Fruit fly (Drosophila melanogaster): Measurements from ENCODE around the gene scny.

Gene scny

dm6 chr3L:5770817-5771425 is 2.1 kb downstream of the scny start:
- TF ChIP-seq fd96Ca (GFP tag; IDR thresholded peaks at IDR 0.05) = peak; percentile 58; the same call in 1 of the 3 replicates
- TF ChIP-seq CG8159 (tag; optimal IDR thresholded peaks at IDR 0.05) = peak; percentile 85
- no peak for TF ChIP-seq D1 (tag; optimal IDR thresholded peaks at IDR 0.05)
- no peak for TF ChIP-seq EcR (GFP tag; optimal IDR thresholded peaks at IDR 0.05)
- peak; percentile 24 for TF ChIP-seq CG13204 (GFP tag; optimal IDR thresholded peaks at IDR 0.05)
- peak; percentile 84 for TF ChIP-seq CG17806 (tag; optimal IDR thresholded peaks at IDR 0.05)
- peak; percentile 77 for TF ChIP-seq CG34367 (tag; optimal IDR thresholded peaks at IDR 0.05)
- peak; percentile 79 for TF ChIP-seq CG9948 (tag; optimal IDR thresholded peaks at IDR 0.05)
- TF ChIP-seq CG8301 (tag; optimal IDR thresholded peaks at IDR 0.05) = peak; percentile 87
- no peak for TF ChIP-seq CG10348 (GFP tag; IDR thresholded peaks at IDR 0.05)
- peak; percentile 34; the same call in 1 of the 2 replicates for TF ChIP-seq CG12605 (GFP tag; IDR thresholded peaks at IDR 0.05)
- peak; percentile 58 for TF ChIP-seq Ets98B (GFP tag; IDR thresholded peaks at IDR 0.05)
- TF ChIP-seq rn (GFP tag; IDR thresholded peaks at IDR 0.05) = no peak
- TF ChIP-seq CG14655 (GFP tag; optimal IDR thresholded peaks at IDR 0.05) = no peak
- TF ChIP-seq gl (tag; optimal IDR thresholded peaks at IDR 0.05) = peak; percentile 28
- TF ChIP-seq Pif1B (GFP tag; optimal IDR thresholded peaks at IDR 0.05) = no peak
- TF ChIP-seq Snoo (tag; optimal IDR thresholded peaks at IDR 0.05) = peak; percentile 78
- TF ChIP-seq CG32121 (GFP tag; IDR thresholded peaks at IDR 0.05) = peak; percentile 65
- peak; percentile 82 for TF ChIP-seq CG4496 (GFP tag; IDR thresholded peaks at IDR 0.05)
- TF ChIP-seq CG15710 (tag; optimal IDR thresholded peaks at IDR 0.05) = peak; percentile 80
- TF ChIP-seq Pif1A (GFP tag; optimal IDR thresholded peaks at IDR 0.05) = no peak

dm6 chr3L:5774782-5775181 is 6.0 kb downstream of the scny start:
- TF ChIP-seq CG32121 (GFP tag; IDR thresholded peaks at IDR 0.05) (no peak), EcR (GFP tag; optimal IDR thresholded peaks at IDR 0.05) (peak; percentile 22), Snoo (tag; optimal IDR thresholded peaks at IDR 0.05) (no peak), CG4496 (GFP tag; IDR thresholded peaks at IDR 0.05) (0 out of 3 replicates have a peak, but pooled peaks have one; percentile 9)

dm6 chr3L:5777114-5777513 is 8.3 kb downstream of the scny start, which contains the start of gene vito:
Gene vito, minus strand, starts transcription at chr3L:5777333.
- TF ChIP-seq CG34367 (tag; optimal IDR thresholded peaks at IDR 0.05) (no peak), CG17806 (tag; optimal IDR thresholded peaks at IDR 0.05) (no peak), fd96Ca (GFP tag; IDR thresholded peaks at IDR 0.05) (no peak), CG10348 (GFP tag; IDR thresholded peaks at IDR 0.05) (no peak), CG14655 (GFP tag; optimal IDR thresholded peaks at IDR 0.05) (no peak), CG12605 (GFP tag; IDR thresholded peaks at IDR 0.05) (no peak), D1 (tag; optimal IDR thresholded peaks at IDR 0.05) (no peak), EcR (GFP tag; optimal IDR thresholded peaks at IDR 0.05) (no peak), CG32121 (GFP tag; IDR thresholded peaks at IDR 0.05) (no peak), Snoo (tag; optimal IDR thresholded peaks at IDR 0.05) (no peak), CG13204 (GFP tag; optimal IDR thresholded peaks at IDR 0.05) (no peak), CG9948 (tag; optimal IDR thresholded peaks at IDR 0.05) (no peak), Pif1B (GFP tag; optimal IDR thresholded peaks at IDR 0.05) (no peak), rn (GFP tag; IDR thresholded peaks at IDR 0.05) (no peak), gl (tag; optimal IDR thresholded peaks at IDR 0.05) (no peak), CG4496 (GFP tag; IDR thresholded peaks at IDR 0.05) (no peak), Pif1A (GFP tag; optimal IDR thresholded peaks at IDR 0.05) (no peak), CG8159 (tag; optimal IDR thresholded peaks at IDR 0.05) (no peak)

- no peak for TF ChIP-seq EcR (GFP tag; optimal IDR thresholded peaks at IDR 0.05)
- no peak for TF ChIP-seq CG10348 (GFP tag; IDR thresholded peaks at IDR 0.05)
- no peak for TF ChIP-seq CG9948 (tag; optimal IDR thresholded peaks at IDR 0.05)
- no peak for TF ChIP-seq CG15710 (tag; optimal IDR thresholded peaks at IDR 0.05)
- TF ChIP-seq Ets98B (GFP tag; IDR thresholded peaks at IDR 0.05) = no peak
- TF ChIP-seq rn (GFP tag; IDR thresholded peaks at IDR 0.05) = no peak
- no peak for TF ChIP-seq Pif1A (GFP tag; optimal IDR thresholded peaks at IDR 0.05)
- TF ChIP-seq CG34367 (tag; optimal IDR thresholded peaks at IDR 0.05) = no peak
- no peak for TF ChIP-seq Snoo (tag; optimal IDR thresholded peaks at IDR 0.05)
- TF ChIP-seq CG17806 (tag; optimal IDR thresholded peaks at IDR 0.05) = no peak
- no peak for TF ChIP-seq gl (tag; optimal IDR thresholded peaks at IDR 0.05)
- TF ChIP-seq CG12605 (GFP tag; IDR thresholded peaks at IDR 0.05) = no peak
- no peak for TF ChIP-seq CG8301 (tag; optimal IDR thresholded peaks at IDR 0.05)
- TF ChIP-seq CG14655 (GFP tag; optimal IDR thresholded peaks at IDR 0.05) = no peak
- no peak for TF ChIP-seq fd96Ca (GFP tag; IDR thresholded peaks at IDR 0.05)
These were observed 10.9 kb downstream of the scny start, which contains the start of the genes Myt1, PGRP-LD and Pmi for dm6 chr3L:5779476-5780401. Gene Myt1, minus strand, starts transcription at chr3L:5779591. Gene PGRP-LD, plus strand, starts transcription at chr3L:5780051. Gene Pmi, plus strand, starts transcription at chr3L:5780051.

- peak; percentile 43; the same call in 1 of the 3 replicates for TF ChIP-seq CG4496 (GFP tag; IDR thresholded peaks at IDR 0.05)
- TF ChIP-seq CG15710 (tag; optimal IDR thresholded peaks at IDR 0.05) = no peak
- no peak for TF ChIP-seq CG8301 (tag; optimal IDR thresholded peaks at IDR 0.05)
- TF ChIP-seq CG14655 (GFP tag; optimal IDR thresholded peaks at IDR 0.05) = no peak
- no peak for TF ChIP-seq gl (tag; optimal IDR thresholded peaks at IDR 0.05)
- 0 out of 2 replicates have a peak, but pooled peaks have one; percentile 30 for TF ChIP-seq CG12605 (GFP tag; IDR thresholded peaks at IDR 0.05)
- 0 out of 2 replicates have a peak, but pooled peaks have one; percentile 9 for TF ChIP-seq CG32121 (GFP tag; IDR thresholded peaks at IDR 0.05)
These were observed 16.6 kb downstream of the scny start for dm6 chr3L:5785237-5786062.

Data from whole organism, pupa.